Worm (Caenorhabditis elegans): Measurements from ENCODE around the gene bca-2.
"Not testable (repeated sequence)": the region's sequence is repeated elsewhere in the genome, so short reads cannot be mapped to it uniquely, and the experiment has no call there.

The bca-2 gene

ce11 chrIV:17084317-17084716, 15.7 kb downstream of the bca-2 start:
- TF ChIP-seq dpl-1 (GFP tag; optimal IDR thresholded peaks at IDR 0.05), result peak; percentile 0
- TF ChIP-seq lin-38 (GFP tag; IDR thresholded peaks at IDR 0.05), result peak; percentile 51
- no peak for TF ChIP-seq dve-1 (tag; optimal IDR thresholded peaks at IDR 0.05; ENCODE audit: insufficient read depth)
- TF ChIP-seq dmd-9 (GFP tag; IDR thresholded peaks at IDR 0.05), result 0 out of 2 replicates have a peak, but pooled peaks have one; percentile 7
- no peak for TF ChIP-seq zip-2 (tag; optimal IDR thresholded peaks at IDR 0.05)

DNA sequence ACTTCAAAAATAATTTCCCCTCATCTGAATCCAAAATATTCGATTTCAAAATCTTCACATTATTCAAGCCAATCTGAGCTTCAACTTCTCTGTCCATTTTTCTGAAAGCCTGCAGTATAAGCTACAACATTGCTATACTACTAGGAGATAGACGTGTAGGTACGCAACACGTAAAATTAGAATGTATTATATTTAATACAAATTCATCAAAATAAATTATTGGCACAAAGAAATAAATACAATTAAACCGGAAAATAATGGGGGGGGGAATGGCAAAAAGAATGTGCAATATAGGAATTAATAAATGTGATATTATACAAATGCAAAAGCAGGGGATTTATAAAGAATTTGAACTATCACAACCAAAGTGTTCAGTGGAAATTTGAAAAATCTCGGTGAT, 21.4 kb downstream of the bca-2 start, which contains the start of gene Y116A8C.25:
Gene Y116A8C.25 (minus strand): TSS at position 101 of the 400 bp plus-strand sequence.
- no peak for TF ChIP-seq R02D3.7 (tag; optimal IDR thresholded peaks at IDR 0.05)
- no peak for TF ChIP-seq fkh-10 (GFP tag; optimal IDR thresholded peaks at IDR 0.05)
- TF ChIP-seq lim-7 (GFP tag; IDR thresholded peaks at IDR 0.05), result no peak
- TF ChIP-seq nhr-42 (GFP tag; IDR thresholded peaks at IDR 0.05), result no peak

DNA sequence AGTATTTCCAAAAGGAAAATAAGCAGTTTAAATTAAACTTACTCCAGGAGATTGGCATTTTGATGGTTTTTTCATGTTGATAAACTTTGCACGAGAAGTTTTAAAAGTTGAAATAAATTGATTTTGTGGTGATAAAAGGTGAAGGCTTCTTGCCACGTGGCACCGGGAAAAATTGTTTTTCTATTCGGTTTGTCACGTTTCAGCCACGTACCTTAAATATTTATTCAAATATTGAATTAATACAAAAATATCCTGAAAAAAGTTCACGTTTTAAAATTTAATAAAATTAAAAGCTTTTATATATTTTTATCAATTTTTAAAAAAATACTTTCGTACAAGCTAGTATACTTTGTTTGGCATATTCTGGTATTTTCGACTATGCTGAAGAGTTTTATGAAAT, 29.3 kb downstream of the bca-2 start, which contains the start of gene Y116A8C.24:
Gene Y116A8C.24 (minus strand): TSS at position 101 of the 400 bp plus-strand sequence.
- TF ChIP-seq snpc-1.2 (GFP tag; IDR thresholded peaks at IDR 0.05); daf-8 (GFP tag; IDR thresholded peaks at IDR 0.05); fos-1 (tag; optimal IDR thresholded peaks at IDR 0.05): not testable (repeated sequence)

DNA sequence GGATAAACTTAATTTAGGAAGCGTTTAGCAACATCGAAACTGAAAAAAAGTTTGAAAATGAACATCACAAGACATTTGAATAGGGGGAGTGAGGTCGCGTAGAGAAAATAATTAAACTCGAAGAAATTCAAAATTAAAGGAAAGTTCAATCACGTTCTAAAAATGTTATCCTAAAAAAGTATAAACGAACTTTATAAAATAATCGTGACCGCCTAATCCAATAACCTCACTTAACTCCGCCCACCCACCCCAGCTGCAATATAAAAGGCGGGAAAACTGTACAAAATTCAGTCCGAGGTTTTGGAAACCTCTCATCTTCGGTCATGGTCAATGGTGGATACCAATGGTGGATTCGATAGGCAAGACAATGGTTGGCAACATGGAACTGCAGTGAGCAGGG, 35.1 kb downstream of the bca-2 start, which contains the start of gene Y116A8C.465:
Gene Y116A8C.465 (plus strand): TSS at position 301 of the 400 bp plus-strand sequence.
- not testable (repeated sequence) for TF ChIP-seq mdl-1 (tag; optimal IDR thresholded peaks at IDR 0.05); ama-1 (optimal IDR thresholded peaks at IDR 0.05); snpc-4 (tag; optimal IDR thresholded peaks at IDR 0.05)

ce11 chrIV:17063700-17064099, 36.3 kb downstream of the bca-2 start, which contains the start of gene Y116A8C.467:
Gene Y116A8C.467, minus strand, starts transcription at chrIV:17063800.
- not testable (repeated sequence) for TF ChIP-seq nhr-28 (tag; optimal IDR thresholded peaks at IDR 0.05); ceh-44 (GFP tag; IDR thresholded peaks at IDR 0.05); madf-5 (GFP tag; IDR thresholded peaks at IDR 0.05)

- TF ChIP-seq snpc-1.2 (GFP tag; IDR thresholded peaks at IDR 0.05), result peak; percentile 91
Measured at ce11 chrIV:17058489-17059121, 41.4 kb downstream of the bca-2 start.

ce11 chrIV:17058036-17058435, 42.0 kb downstream of the bca-2 start, which contains the start of gene Y116A8C.44:
Gene Y116A8C.44, minus strand, starts transcription at chrIV:17058136.
- TF ChIP-seq tra-1 (GFP tag; IDR thresholded peaks at IDR 0.05) (no peak), mdl-1 (tag; optimal IDR thresholded peaks at IDR 0.05) (no peak), lin-38 (GFP tag; IDR thresholded peaks at IDR 0.05) (no peak), ceh-44 (GFP tag; IDR thresholded peaks at IDR 0.05) (no peak)

ce11 chrIV:17053261-17053660, 46.8 kb downstream of the bca-2 start, which contains the start of gene Y116A8C.23:
Gene Y116A8C.23, plus strand, starts transcription at chrIV:17053561.
- TF ChIP-seq zip-11 (GFP tag; IDR thresholded peaks at IDR 0.05) (no peak), nhr-77 (tag; optimal IDR thresholded peaks at IDR 0.05) (no peak), lsy-2 (tag; optimal IDR thresholded peaks at IDR 0.05) (no peak), ceh-44 (GFP tag; IDR thresholded peaks at IDR 0.05) (no peak), aha-1 (tag) (no peak), lin-29 (GFP tag; IDR thresholded peaks at IDR 0.05) (no peak), mxl-3 (GFP tag; optimal IDR thresholded peaks at IDR 0.05) (no peak), fkh-10 (GFP tag; optimal IDR thresholded peaks at IDR 0.05) (no peak), madf-5 (GFP tag; IDR thresholded peaks at IDR 0.05) (no peak), ceh-32 (tag; optimal IDR thresholded peaks at IDR 0.05; ENCODE audit: poor library complexity) (no peak), attf-4 (tag; optimal IDR thresholded peaks at IDR 0.05) (no peak), mdt-29 (GFP tag; IDR thresholded peaks at IDR 0.05) (no peak), nhr-41 (GFP tag; IDR thresholded peaks at IDR 0.05) (no peak), aly-2 (tag; optimal IDR thresholded peaks at IDR 0.05) (no peak)
